Worm (Caenorhabditis elegans) whole organism, L4 larva: ENCODE measurements around the gene C05D12.3.

Source experiments
- jun-1 ChIP-seq: fragments of 150-350 bp; optimal IDR thresholded peaks from 2 replicates; lab custom pipeline; 2014; ENCODE audit warnings: missing biosample characterization, missing genetic modification reagents, missing genetic modification characterization
- nhr-48 ChIP-seq: sonication (generic microtip); optimal IDR thresholded peaks from 2 replicates; lab custom pipeline; 2016; ENCODE audit warnings: mild to moderate bottlenecking, missing genetic modification characterization, missing compliant biosample characterization
- skn-1 ChIP-seq: fragments of 150-350 bp; optimal IDR thresholded peaks from 2 replicates; lab custom pipeline; 2014; ENCODE audit warnings: missing biosample characterization, missing genetic modification characterization

DNA sequence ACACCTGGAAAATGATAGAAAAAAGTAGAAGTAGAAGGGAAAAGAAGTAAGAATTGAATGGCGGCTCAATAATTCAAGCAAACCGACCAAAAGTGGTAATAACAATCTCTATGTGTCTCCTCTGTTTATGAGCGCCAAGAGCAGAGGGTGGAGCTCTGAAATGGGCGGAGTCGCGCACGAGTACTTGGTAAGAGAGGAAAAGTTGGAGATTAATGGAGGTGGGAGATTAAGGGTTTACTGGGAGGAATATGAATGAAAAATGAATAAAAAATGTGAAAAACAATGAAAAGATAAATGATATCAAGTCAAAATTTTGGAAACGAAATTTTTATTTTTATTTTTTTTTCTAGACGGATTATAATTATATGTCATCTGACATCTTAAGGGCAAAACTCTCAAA lies 47.4 kb upstream of the C05D12.3 start:
- TF ChIP-seq skn-1 (tag; lab: Kevin White, UChicago) (no peak), jun-1 (tag; lab: Kevin White, UChicago) (no peak), nhr-48 (tag; lab: Kevin White, UChicago) (no peak)
